Fruit fly (Drosophila melanogaster): ENCODE measurements around the gene fh.
A peak's percentile ranks its signal among the peaks of the same experiment; 100 is the strongest.

The fh gene

dm6 chrX:9155134-9155533, 6.3 kb upstream of the fh start (continued):
- TF ChIP-seq fd64A (GFP tag; optimal IDR thresholded peaks at IDR 0.05) = no peak
- peak; percentile 47 for TF ChIP-seq PHDP (tag; optimal IDR thresholded peaks at IDR 0.05)
- TF ChIP-seq croc (GFP tag; conservative IDR thresholded peaks at IDR 0.05) = no peak
- TF ChIP-seq Sox100B (GFP tag; optimal IDR thresholded peaks at IDR 0.05) = peak; percentile 71
- peak; percentile 26 for TF ChIP-seq NK7.1 (GFP tag; optimal IDR thresholded peaks at IDR 0.05)
- no peak for TF ChIP-seq maf-S (GFP tag; optimal IDR thresholded peaks at IDR 0.05)
- TF ChIP-seq Dip3 (GFP tag; optimal IDR thresholded peaks at IDR 0.05) = peak; percentile 2
- no peak for TF ChIP-seq HmgZ (tag; optimal IDR thresholded peaks at IDR 0.05)
- TF ChIP-seq CG10431 (GFP tag; optimal IDR thresholded peaks at IDR 0.05) = peak; percentile 15
- peak; percentile 9 for TF ChIP-seq ems (GFP tag; optimal IDR thresholded peaks at IDR 0.05)
- peak; percentile 64 for TF ChIP-seq dmrt11E (tag; optimal IDR thresholded peaks at IDR 0.05)
- TF ChIP-seq CG34422 (GFP tag; IDR thresholded peaks at IDR 0.05) = no peak
- TF ChIP-seq Hr51 (GFP tag; optimal IDR thresholded peaks at IDR 0.05) = peak in 1 of 2 experiments; percentile 66
- TF ChIP-seq trem (tag; optimal IDR thresholded peaks at IDR 0.05) = peak; percentile 44
- peak; percentile 64 for TF ChIP-seq CG4424 (GFP tag; optimal IDR thresholded peaks at IDR 0.05)
- TF ChIP-seq tx (GFP tag; optimal IDR thresholded peaks at IDR 0.05) = peak; percentile 9
- TF ChIP-seq Nf-YA (GFP tag; IDR thresholded peaks at IDR 0.05) = no peak
- TF ChIP-seq CG9797 (GFP tag; optimal IDR thresholded peaks at IDR 0.05) = no peak
- no peak for TF ChIP-seq CG11247 (GFP tag; IDR thresholded peaks at IDR 0.05)
- peak; percentile 42 for TF ChIP-seq CG12071 (GFP tag; optimal IDR thresholded peaks at IDR 0.05)
- TF ChIP-seq ara (GFP tag; IDR thresholded peaks at IDR 0.05) = no peak
- peak; percentile 55 for TF ChIP-seq unpg (GFP tag; optimal IDR thresholded peaks at IDR 0.05)
- TF ChIP-seq trh (GFP tag; optimal IDR thresholded peaks at IDR 0.05) = peak; percentile 14
- peak; percentile 95 for TF ChIP-seq sens (GFP tag)
- no peak for TF ChIP-seq gt (GFP tag; IDR thresholded peaks at IDR 0.05)
- no peak for TF ChIP-seq CG17186 (GFP tag; optimal IDR thresholded peaks at IDR 0.05)
- no peak for TF ChIP-seq TFAM (GFP tag; optimal IDR thresholded peaks at IDR 0.05)
- peak; percentile 69 for TF ChIP-seq tin (GFP tag; optimal IDR thresholded peaks at IDR 0.05)
- TF ChIP-seq phol (tag; optimal IDR thresholded peaks at IDR 0.05) = peak; percentile 77
- TF ChIP-seq CG8089 (GFP tag; optimal IDR thresholded peaks at IDR 0.05) = peak; percentile 39
- peak; percentile 24 for TF ChIP-seq Hand (GFP tag; optimal IDR thresholded peaks at IDR 0.05)
- no peak for TF ChIP-seq CG10543 (GFP tag; optimal IDR thresholded peaks at IDR 0.05)
- peak; percentile 46 for TF ChIP-seq Hsf (GFP tag; optimal IDR thresholded peaks at IDR 0.05)
- TF ChIP-seq CG31224 (GFP tag; IDR thresholded peaks at IDR 0.05) = peak; percentile 24; the same call in 1 of the 2 replicates
- peak; percentile 14 for TF ChIP-seq CG16815 (GFP tag; optimal IDR thresholded peaks at IDR 0.05)
- no peak for TF ChIP-seq CG32767 (GFP tag; IDR thresholded peaks at IDR 0.05)
- TF ChIP-seq Hr78 (GFP tag; optimal IDR thresholded peaks at IDR 0.05) = peak in 1 of 2 experiments; percentile 3
- TF ChIP-seq cato (GFP tag; optimal IDR thresholded peaks at IDR 0.05; ENCODE audit: borderline replicate concordance) = peak; percentile 7
- TF ChIP-seq CG10979 (tag; optimal IDR thresholded peaks at IDR 0.05) = peak; percentile 78
- 0 out of 2 replicates have a peak, but pooled peaks have one; percentile 21 for TF ChIP-seq CG32772 (GFP tag; IDR thresholded peaks at IDR 0.05)
- no peak for TF ChIP-seq Trl (optimal IDR thresholded peaks at IDR 0.05)
- no peak for TF ChIP-seq Trl (GFP tag; optimal IDR thresholded peaks at IDR 0.05)
- TF ChIP-seq gcm2 (GFP tag; optimal IDR thresholded peaks at IDR 0.05) = no peak
- peak; percentile 9 for TF ChIP-seq CG2116 (GFP tag; optimal IDR thresholded peaks at IDR 0.05)
- no peak for TF ChIP-seq CG5953 (GFP tag; IDR thresholded peaks at IDR 0.05)
- no peak for TF ChIP-seq CG13894 (tag; optimal IDR thresholded peaks at IDR 0.05)
- TF ChIP-seq CG6254 (GFP tag; optimal IDR thresholded peaks at IDR 0.05) = peak; percentile 55
- peak; percentile 17; the same call in 1 of the 2 replicates for TF ChIP-seq Awh (GFP tag; IDR thresholded peaks at IDR 0.05)
- TF ChIP-seq CG15269 (tag; optimal IDR thresholded peaks at IDR 0.05) = peak; percentile 62
- no peak for TF ChIP-seq emc (GFP tag; optimal IDR thresholded peaks at IDR 0.05)
- TF ChIP-seq HLH3B (GFP tag; IDR thresholded peaks at IDR 0.05) = peak; percentile 54
